Worm (Caenorhabditis elegans) whole organism, L1 larva: ENCODE data around the gene F26G1.5.

ENCODE experiments used
- C34B4.2 ChIP-seq: sonication (generic microtip); optimal IDR thresholded peaks from 2 replicates; lab custom pipeline; 2017; ENCODE audit warnings: mild to moderate bottlenecking, missing genetic modification characterization, missing compliant biosample characterization
- Y116A8C.19 ChIP-seq: sonication (generic microtip); optimal IDR thresholded peaks from 2 replicates; lab custom pipeline; 2016; ENCODE audit warnings: missing compliant biosample characterization, missing genetic modification characterization, borderline replicate concordance
- aha-1 ChIP-seq: fragments of 150-350 bp; optimal IDR thresholded peaks from 2 replicates; lab custom pipeline; 2014; ENCODE audit warnings: missing biosample characterization, missing genetic modification characterization
- ama-1 ChIP-seq: fragments of 150-350 bp; optimal IDR thresholded peaks from 2 replicates; lab custom pipeline; 2014
- blmp-1 ChIP-seq: fragments of 150-350 bp; optimal IDR thresholded peaks from 2 replicates; lab custom pipeline; 2014; ENCODE audit warnings: missing biosample characterization, missing genetic modification characterization
- ceh-88 ChIP-seq: fragments of 200-800 bp; sonication (Bioruptor generic); IDR thresholded peaks from 2 replicates; pipeline ENCODE4 v1.3.6; 2022; ENCODE audit warnings: missing genetic modification characterization, missing compliant biosample characterization
- ceh-90 ChIP-seq: sonication (generic microtip); optimal IDR thresholded peaks from 2 replicates; lab custom pipeline; 2016; ENCODE audit warnings: missing genetic modification characterization, missing compliant biosample characterization
- dpl-1 ChIP-seq, 3 experiments: fragments of 150-350 bp in 2 of 3; sonication (generic microtip) in 1 of 3; optimal IDR thresholded peaks; 2 replicates each; lab custom pipeline; 2014 to 2017; ENCODE audit warnings: missing biosample characterization in 3 of 3, missing genetic modification characterization in 3 of 3, missing genetic modification reagents in 3 of 3
- efl-3 ChIP-seq: fragments of 200-800 bp; sonication (Bioruptor generic); optimal IDR thresholded peaks from 2 replicates; lab custom pipeline; 2018; ENCODE audit warnings: mild to moderate bottlenecking, missing genetic modification characterization, missing compliant biosample characterization
- egl-13 ChIP-seq: sonication (generic microtip); optimal IDR thresholded peaks from 2 replicates; lab custom pipeline; 2016; ENCODE audit warnings: missing genotype, missing genetic modification reagents, missing genetic modification characterization, missing compliant biosample characterization
- egl-27 ChIP-seq, 2 experiments: fragments of 150-350 bp in 1 of 2; sonication (generic microtip); optimal IDR thresholded peaks; 3 replicates each; lab custom pipeline; 2017 to 2018; ENCODE audit warnings: missing biosample characterization in 2 of 2, missing genetic modification characterization in 2 of 2, missing genetic modification reagents in 2 of 2
- elt-2 ChIP-seq: sonication (generic microtip); optimal IDR thresholded peaks from 2 replicates; lab custom pipeline; 2016; ENCODE audit warnings: missing genetic modification characterization, mild to moderate bottlenecking, inconsistent platforms, missing compliant biosample characterization, missing genetic modification reagents
- elt-3 ChIP-seq, 6 experiments: fragments of 150-350 bp in 1 of 6; sonication (generic microtip); optimal IDR thresholded peaks; 2 replicates each; lab custom pipeline; 2017 to 2018; ENCODE audit warnings: missing biosample characterization in 6 of 6, missing genetic modification characterization in 6 of 6, inconsistent platforms in 1 of 6
- fkh-8 ChIP-seq: sonication (generic microtip); optimal IDR thresholded peaks from 2 replicates; lab custom pipeline; 2016; ENCODE audit warnings: mild to moderate bottlenecking, missing genetic modification characterization, missing compliant biosample characterization
- fos-1 ChIP-seq: fragments of 150-350 bp; optimal IDR thresholded peaks from 2 replicates; lab custom pipeline; 2014; ENCODE audit warnings: missing biosample characterization, missing genetic modification characterization
- grh-1 ChIP-seq: fragments of 200-800 bp; sonication (Bioruptor generic); IDR thresholded peaks from 2 replicates; pipeline ENCODE4 v1.3.6; 2022; ENCODE audit warnings: missing genetic modification reagents, missing genetic modification characterization, missing compliant biosample characterization
- hpl-2 ChIP-seq: fragments of 150-350 bp; optimal IDR thresholded peaks from 2 replicates; lab custom pipeline; 2014; ENCODE audit warnings: missing biosample characterization, missing genetic modification reagents, missing genetic modification characterization
- irx-1 ChIP-seq: sonication (generic microtip); optimal IDR thresholded peaks from 2 replicates; lab custom pipeline; 2016; ENCODE audit warnings: missing genetic modification characterization, missing compliant biosample characterization
- isw-1 ChIP-seq: fragments of 200-800 bp; sonication (Bioruptor generic); IDR thresholded peaks from 2 replicates; pipeline ENCODE4 v1.3.6; 2022; ENCODE audit warnings: missing genetic modification characterization, missing compliant biosample characterization
- lin-13 ChIP-seq: fragments of 150-350 bp; optimal IDR thresholded peaks from 2 replicates; lab custom pipeline; 2014; ENCODE audit warnings: missing biosample characterization, missing genetic modification reagents, missing genetic modification characterization
- lin-14 ChIP-seq: fragments of 200-800 bp; sonication (Bioruptor generic); optimal IDR thresholded peaks from 2 replicates; lab custom pipeline; 2018; ENCODE audit warnings: mild to moderate bottlenecking, missing genetic modification characterization, moderate library complexity, missing compliant biosample characterization
- lin-35 ChIP-seq, 2 experiments: fragments of 150-350 bp; optimal IDR thresholded peaks; 2 replicates each; lab custom pipeline; 2014; ENCODE audit warnings: missing biosample characterization in 2 of 2, missing genetic modification characterization in 2 of 2, missing genetic modification reagents in 2 of 2
- lir-3 ChIP-seq: sonication (generic microtip); optimal IDR thresholded peaks from 2 replicates; lab custom pipeline; 2016; ENCODE audit warnings: mild to moderate bottlenecking, missing genetic modification characterization, moderate library complexity, missing compliant biosample characterization; ENCODE audit not compliant: poor library complexity
- lsy-2 ChIP-seq, 2 experiments: fragments of 150-350 bp; optimal IDR thresholded peaks; 2 replicates each; lab custom pipeline; 2014; ENCODE audit warnings: missing biosample characterization in 2 of 2, missing genetic modification characterization in 2 of 2
- mab-9 ChIP-seq: fragments of 200-800 bp; sonication (Bioruptor generic); IDR thresholded peaks from 2 replicates; pipeline ENCODE4 v1.3.6; 2022; ENCODE audit warnings: missing genetic modification reagents, missing genetic modification characterization, missing compliant biosample characterization
- mep-1 ChIP-seq: fragments of 150-350 bp; optimal IDR thresholded peaks from 2 replicates; lab custom pipeline; 2014; ENCODE audit warnings: missing biosample characterization, missing genetic modification characterization
- nhr-12 ChIP-seq: sonication (generic microtip); optimal IDR thresholded peaks from 2 replicates; lab custom pipeline; 2017; ENCODE audit warnings: missing biosample characterization, missing genetic modification characterization
- nhr-20 ChIP-seq: sonication (generic microtip); optimal IDR thresholded peaks from 2 replicates; lab custom pipeline; 2016; ENCODE audit warnings: mild to moderate bottlenecking, missing genetic modification characterization, missing compliant biosample characterization
- nhr-71 ChIP-seq: sonication (generic microtip); optimal IDR thresholded peaks from 2 replicates; lab custom pipeline; 2016; ENCODE audit warnings: mild to moderate bottlenecking, missing genetic modification characterization, moderate library complexity, missing compliant biosample characterization
- nhr-77 ChIP-seq: fragments of 150-350 bp; optimal IDR thresholded peaks from 2 replicates; lab custom pipeline; 2014; ENCODE audit warnings: missing biosample characterization, missing genetic modification characterization
- nhr-84 ChIP-seq: sonication (generic microtip); optimal IDR thresholded peaks from 2 replicates; lab custom pipeline; 2017; ENCODE audit warnings: missing biosample characterization, missing genetic modification characterization
- nhr-85 ChIP-seq: sonication (generic microtip); peaks from one replicate; lab custom pipeline; 2016; ENCODE audit warnings: missing genetic modification characterization, inconsistent platforms, missing compliant biosample characterization
- nhr-90 ChIP-seq: sonication (generic microtip); optimal IDR thresholded peaks from 2 replicates; lab custom pipeline; 2016; ENCODE audit warnings: mild to moderate bottlenecking, missing genetic modification characterization, missing compliant biosample characterization; ENCODE audit not compliant: poor library complexity
- pax-3 ChIP-seq: fragments of 200-800 bp; sonication (Bioruptor generic); optimal IDR thresholded peaks from 2 replicates; lab custom pipeline; 2018; ENCODE audit warnings: mild to moderate bottlenecking, missing genetic modification characterization, moderate library complexity, missing compliant biosample characterization
- pqm-1 ChIP-seq: sonication (generic microtip); optimal IDR thresholded peaks from 3 replicates; lab custom pipeline; 2017; ENCODE audit warnings: missing biosample characterization, missing genetic modification characterization
- rnt-1 ChIP-seq: sonication (generic microtip); optimal IDR thresholded peaks from 2 replicates; lab custom pipeline; 2016; ENCODE audit warnings: mild to moderate bottlenecking, missing genetic modification characterization, moderate library complexity, missing compliant biosample characterization
- snu-23 ChIP-seq: sonication (generic microtip); optimal IDR thresholded peaks from 2 replicates; lab custom pipeline; 2016; ENCODE audit warnings: missing genetic modification characterization, missing compliant biosample characterization
- sox-4 ChIP-seq: sonication (generic microtip); optimal IDR thresholded peaks from 2 replicates; lab custom pipeline; 2016; ENCODE audit warnings: missing genetic modification characterization, missing compliant biosample characterization
- sptf-1 ChIP-seq: fragments of 150-350 bp; optimal IDR thresholded peaks from 2 replicates; lab custom pipeline; 2014; ENCODE audit warnings: missing biosample characterization, missing genetic modification characterization
- tbx-2 ChIP-seq: sonication (generic microtip); optimal IDR thresholded peaks from 2 replicates; lab custom pipeline; 2016; ENCODE audit warnings: missing genetic modification characterization, missing compliant biosample characterization
- unc-130 ChIP-seq: fragments of 150-350 bp; optimal IDR thresholded peaks from 2 replicates; lab custom pipeline; 2017; ENCODE audit warnings: missing biosample characterization, missing genetic modification characterization, inconsistent platforms
- unc-30 ChIP-seq: sonication (generic microtip); optimal IDR thresholded peaks from 2 replicates; lab custom pipeline; 2017; ENCODE audit warnings: missing biosample characterization, missing genetic modification characterization
- unc-62 ChIP-seq: fragments of 150-350 bp; optimal IDR thresholded peaks from 2 replicates; lab custom pipeline; 2014; ENCODE audit warnings: missing biosample characterization, missing genetic modification reagents, missing genetic modification characterization
- unc-98 ChIP-seq: fragments of 200-800 bp; sonication (Bioruptor generic); IDR thresholded peaks from 2 replicates; pipeline ENCODE4 v1.3.6; 2022; ENCODE audit warnings: missing genetic modification characterization, missing compliant biosample characterization
- vab-15 ChIP-seq: sonication (generic microtip); optimal IDR thresholded peaks from 2 replicates; lab custom pipeline; 2017; ENCODE audit warnings: missing genotype, mild to moderate bottlenecking, missing genetic modification characterization, missing compliant biosample characterization

Gene F26G1.5

DNA sequence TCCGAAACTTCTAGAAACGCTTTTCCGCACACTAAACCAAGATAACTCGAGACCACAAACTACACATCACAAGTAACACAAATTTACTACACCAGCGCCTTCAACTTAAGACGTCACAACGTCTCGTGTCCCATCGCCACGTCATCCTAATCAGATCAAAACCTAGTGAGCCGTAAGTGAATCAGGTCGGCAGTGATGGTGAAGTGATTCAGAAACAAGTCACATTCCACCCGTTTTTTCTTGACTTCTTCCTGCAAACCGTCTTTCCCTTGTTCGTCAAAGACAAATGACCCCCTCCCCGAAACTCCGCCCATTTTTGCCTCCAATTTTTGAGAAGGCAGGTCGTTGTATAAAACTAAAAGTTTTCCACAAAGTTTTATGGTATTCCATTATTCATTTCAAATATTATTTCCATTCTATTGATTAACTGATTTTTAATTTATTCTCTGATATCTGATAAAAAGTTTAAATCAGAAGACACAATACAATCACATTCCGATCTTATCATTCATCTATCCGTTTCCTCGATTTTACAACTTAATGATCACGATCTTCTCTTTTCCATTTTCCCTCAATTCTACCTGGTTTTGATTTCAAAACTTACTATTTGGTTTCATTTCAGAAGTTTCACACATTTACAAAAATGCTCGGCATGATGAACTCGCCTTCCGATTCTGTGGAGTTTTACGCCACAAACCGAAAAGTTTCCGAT lies 8.5 kb downstream of the F26G1.5 start, which contains the start of gene F26G1.2 (continued):
- TF ChIP-seq nhr-84 = no peak
- no peak for TF ChIP-seq dpl-1 (GFP tag; optimal IDR thresholded peaks at IDR 0.05; lab: Kevin White, UChicago)
- TF ChIP-seq unc-130 = no peak
- no peak for TF ChIP-seq nhr-77 (tag; lab: Kevin White, UChicago)
- TF ChIP-seq blmp-1 (tag; lab: Kevin White, UChicago) = peak; percentile 51
- peak; percentile 84 for TF ChIP-seq nhr-85 (tag; lab: Kevin White, UChicago)
- TF ChIP-seq Y116A8C.19 = no peak
- no peak for TF ChIP-seq pax-3 (tag; lab: Kevin White, UChicago)
- peak; percentile 32 for TF ChIP-seq fkh-8 (tag; lab: Kevin White, UChicago)
- peak in 1 of 2 experiments; percentile 24 for TF ChIP-seq lsy-2 (tag; optimal IDR thresholded peaks at IDR 0.05; lab: Kevin White, UChicago)
- no peak for TF ChIP-seq lin-13 (GFP tag; lab: Kevin White, UChicago)
- TF ChIP-seq sptf-1 (tag; lab: Kevin White, UChicago) = no peak
- TF ChIP-seq nhr-20 (tag; lab: Kevin White, UChicago) = peak; percentile 53
- peak in 1 of 6 experiments; percentile 69 for TF ChIP-seq elt-3 (tag; optimal IDR thresholded peaks at IDR 0.05; lab: Kevin White, UChicago)
- no peak for TF ChIP-seq egl-27 (tag; optimal IDR thresholded peaks at IDR 0.05; lab: Kevin White, UChicago)
- no peak for TF ChIP-seq fos-1 (tag; lab: Kevin White, UChicago)
- TF ChIP-seq grh-1 (GFP tag; lab: Robert Waterston, UW) = peak; percentile 25; the same call in 1 of the 2 replicates
- no peak for TF ChIP-seq mab-9 (GFP tag; lab: Robert Waterston, UW)
- TF ChIP-seq C34B4.2 (tag; lab: Kevin White, UChicago) = no peak
- peak in 1 of 2 experiments; percentile 32 for TF ChIP-seq lin-35 (GFP tag; optimal IDR thresholded peaks at IDR 0.05; lab: Kevin White, UChicago)
- TF ChIP-seq, all 84 proteins: peak for 13

DNA sequence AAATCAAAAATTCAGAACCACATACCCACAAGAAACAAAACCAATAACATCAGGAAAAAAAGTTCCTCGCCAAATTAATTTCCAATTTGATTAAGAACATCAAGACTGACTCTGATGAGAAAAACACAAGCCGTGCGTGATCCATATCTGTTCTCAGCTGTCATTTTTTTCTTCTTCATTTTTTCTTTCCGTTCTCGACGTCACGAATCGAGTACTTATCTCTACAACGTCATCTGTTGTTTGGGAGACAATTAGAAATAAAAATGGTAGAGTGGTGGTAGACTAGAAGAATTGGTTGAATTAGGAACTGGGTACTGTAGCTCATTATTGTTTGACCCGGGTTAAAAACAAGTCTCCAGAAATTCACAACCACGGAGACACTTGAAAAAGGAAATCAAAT lies 10.2 kb downstream of the F26G1.5 start:
- TF ChIP-seq tbx-2 (tag; lab: Kevin White, UChicago) = no peak
- peak in 1 of 2 experiments; percentile 4 for TF ChIP-seq lin-35 (GFP tag; optimal IDR thresholded peaks at IDR 0.05; lab: Kevin White, UChicago)
- TF ChIP-seq lir-3 (tag; lab: Kevin White, UChicago) = no peak
- no peak for TF ChIP-seq sox-4 (tag; lab: Kevin White, UChicago)
- no peak for TF ChIP-seq mab-9 (GFP tag; lab: Robert Waterston, UW)
- no peak for TF ChIP-seq isw-1 (GFP tag; lab: Robert Waterston, UW)
- TF ChIP-seq lsy-2 (tag; optimal IDR thresholded peaks at IDR 0.05; lab: Kevin White, UChicago) = peak in 1 of 2 experiments; percentile 38
- TF ChIP-seq unc-62 (GFP tag; lab: Kevin White, UChicago) = no peak
- TF ChIP-seq nhr-20 (tag; lab: Kevin White, UChicago) = peak; percentile 48
- no peak for TF ChIP-seq elt-3 (tag; optimal IDR thresholded peaks at IDR 0.05; lab: Kevin White, UChicago)
- no peak for TF ChIP-seq unc-98 (GFP tag; lab: Robert Waterston, UW)
- peak; percentile 9 for TF ChIP-seq snu-23 (GFP tag; lab: Kevin White, UChicago)
- no peak for TF ChIP-seq nhr-90 (tag; lab: Kevin White, UChicago)
- no peak for TF ChIP-seq efl-3 (GFP tag; lab: Kevin White, UChicago)
- TF ChIP-seq lin-14 = peak; percentile 37
- TF ChIP-seq hpl-2 (GFP tag; lab: Kevin White, UChicago) = no peak
- TF ChIP-seq blmp-1 (tag; lab: Kevin White, UChicago) = peak; percentile 36
- TF ChIP-seq ama-1 (lab: Kevin White, UChicago) = no peak
- TF ChIP-seq ceh-88 (GFP tag; lab: Robert Waterston, UW) = no peak
- no peak for TF ChIP-seq nhr-12 (tag; lab: Kevin White, UChicago)
- TF ChIP-seq pqm-1 (tag; lab: Kevin White, UChicago) = no peak
- TF ChIP-seq egl-13 (tag; lab: Kevin White, UChicago) = no peak
- TF ChIP-seq vab-15 (tag; lab: Kevin White, UChicago) = no peak
- peak; percentile 31 for TF ChIP-seq nhr-71
- no peak for TF ChIP-seq unc-30 (tag; lab: Kevin White, UChicago)
- TF ChIP-seq grh-1 (GFP tag; lab: Robert Waterston, UW) = no peak
- TF ChIP-seq irx-1 (tag; lab: Kevin White, UChicago) = no peak
- no peak for TF ChIP-seq mep-1
- peak; percentile 93 for TF ChIP-seq nhr-85 (tag; lab: Kevin White, UChicago)
- no peak for TF ChIP-seq elt-2 (tag; lab: Kevin White, UChicago)
- TF ChIP-seq aha-1 (tag; lab: Kevin White, UChicago) = no peak
- TF ChIP-seq lin-13 (GFP tag; lab: Kevin White, UChicago) = no peak
- no peak for TF ChIP-seq ceh-90 (tag; lab: Kevin White, UChicago)
- no peak for TF ChIP-seq rnt-1 (tag; lab: Kevin White, UChicago)
